Fruit fly (Drosophila melanogaster) whole organism, pupa: ENCODE results near the gene PAN3.

Source experiments
- CG12605 ChIP-seq: fragments of 200-800 bp; sonication (Bioruptor generic); IDR thresholded peaks from 2 replicates; pipeline ENCODE4 v1.3.6; 2022; ENCODE audit warnings: missing biosample characterization, missing genetic modification characterization
- CG13204 ChIP-seq: fragments of 200-800 bp; sonication (Bioruptor generic); optimal IDR thresholded peaks from 2 replicates; lab custom pipeline; 2018; ENCODE audit warnings: missing biosample characterization, mild to moderate bottlenecking, missing genetic modification characterization, moderate library complexity
- CG14655 ChIP-seq: fragments of 200-800 bp; sonication (Bioruptor generic); optimal IDR thresholded peaks from 3 replicates; lab custom pipeline; 2017; ENCODE audit warnings: mild to moderate bottlenecking, missing biosample characterization, missing genetic modification reagents, missing genetic modification characterization
- CG17806 ChIP-seq: fragments of 200-800 bp; sonication (Bioruptor generic); optimal IDR thresholded peaks from 2 replicates; lab custom pipeline; 2018; ENCODE audit warnings: missing biosample characterization, mild to moderate bottlenecking, missing genetic modification characterization, moderate library complexity
- CG32121 ChIP-seq: fragments of 200-800 bp; sonication (Bioruptor generic); IDR thresholded peaks from 2 replicates; pipeline ENCODE4 v1.3.6; 2022; ENCODE audit warnings: missing biosample characterization, missing genetic modification characterization
- CG4496 ChIP-seq: fragments of 200-800 bp; sonication (Bioruptor generic); IDR thresholded peaks from 3 replicates; pipeline ENCODE4 v1.3.6; 2022; ENCODE audit warnings: missing biosample characterization, missing genetic modification characterization
- CG8301 ChIP-seq: fragments of 200-800 bp; sonication (Bioruptor generic); optimal IDR thresholded peaks from 2 replicates; lab custom pipeline; 2018; ENCODE audit warnings: missing biosample characterization, mild to moderate bottlenecking, missing genetic modification characterization
- CG9948 ChIP-seq: fragments of 200-800 bp; sonication (Bioruptor generic); optimal IDR thresholded peaks from 2 replicates; lab custom pipeline; 2018; ENCODE audit warnings: missing biosample characterization, mild to moderate bottlenecking, missing genetic modification characterization, moderate library complexity
- D1 ChIP-seq: fragments of 200-800 bp; sonication (Bioruptor generic); optimal IDR thresholded peaks from 2 replicates; lab custom pipeline; 2018; ENCODE audit warnings: missing biosample characterization, mild to moderate bottlenecking, missing genetic modification characterization, moderate library complexity
- EcR ChIP-seq: fragments of 200-800 bp; sonication (Bioruptor generic); optimal IDR thresholded peaks from 3 replicates; lab custom pipeline; 2019; ENCODE audit warnings: missing biosample characterization, missing genetic modification characterization, mild to moderate bottlenecking, moderate library complexity, missing genetic modification reagents
- Ets98B ChIP-seq: fragments of 200-800 bp; sonication (Bioruptor generic); IDR thresholded peaks from 2 replicates; pipeline ENCODE4 v1.3.6; 2022; ENCODE audit warnings: missing biosample characterization, missing genetic modification characterization
- Pif1B ChIP-seq: fragments of 200-800 bp; sonication (Bioruptor generic); optimal IDR thresholded peaks from 3 replicates; lab custom pipeline; 2016; ENCODE audit warnings: missing biosample characterization, missing genetic modification characterization
- rn ChIP-seq: fragments of 200-800 bp; sonication (Bioruptor generic); IDR thresholded peaks from 2 replicates; pipeline ENCODE4 v1.3.6; 2022; ENCODE audit warnings: missing biosample characterization, missing genetic modification characterization

dm6 chr3L:3052110-3052871 lies 18.6 kb upstream of the PAN3 start, which contains the start of gene CG1271:
- TF ChIP-seq CG13204 (GFP tag; lab: Kevin White, UChicago) (no peak), CG14655 (GFP tag; lab: Kevin White, UChicago) (no peak), Pif1B (no peak), CG4496 (GFP tag; lab: Robert Waterston, UW) (peak; percentile 65), CG12605 (GFP tag; lab: Robert Waterston, UW) (no peak; the same call in 1 of the 2 replicates), CG8301 (tag; lab: Kevin White, UChicago) (peak; percentile 33), D1 (tag; lab: Kevin White, UChicago) (no peak), CG9948 (tag; lab: Kevin White, UChicago) (peak; percentile 37), rn (GFP tag; lab: Robert Waterston, UW) (no peak), CG17806 (tag; lab: Kevin White, UChicago) (peak; percentile 39), CG32121 (peak; percentile 22; the same call in 1 of the 2 replicates), Ets98B (peak; percentile 9; the same call in 1 of the 2 replicates), EcR (GFP tag; lab: Kevin White, UChicago) (no peak)
